Worm (Caenorhabditis elegans) whole organism, dauer: ENCODE measurements around the gene istr-1.

Experiments used
- unc-62 ChIP-seq: sonication (generic microtip); optimal IDR thresholded peaks from 2 replicates; lab custom pipeline; 2017; ENCODE audit warnings: missing biosample characterization, missing genetic modification reagents, missing genetic modification characterization

istr-1 gene

DNA sequence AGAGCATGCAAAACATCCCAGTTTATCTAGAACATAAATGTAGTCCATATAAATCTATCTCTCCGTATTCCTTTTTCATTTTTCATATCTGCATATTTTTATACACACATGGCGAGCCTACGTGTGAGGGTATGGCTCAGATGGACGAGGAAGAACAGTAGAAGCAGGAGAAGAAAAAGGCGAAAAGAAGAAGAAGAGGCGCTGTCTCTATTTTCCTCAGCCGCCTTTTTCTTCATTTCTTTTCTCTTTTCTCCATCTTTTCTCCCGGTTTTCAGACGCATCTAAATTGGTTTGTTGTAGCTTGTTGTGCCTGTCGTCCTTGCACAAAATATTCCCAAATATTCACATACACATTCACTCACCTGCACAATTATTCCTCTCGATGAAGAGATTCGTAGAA is 1.7 kb upstream of the istr-1 start, which contains the start of gene K10C8.4:
K10C8.4 (plus strand) TSS at position 301 of the 400 bp plus-strand sequence.
- TF ChIP-seq unc-62: no peak

- TF ChIP-seq unc-62: no peak
Measured at ce11 chrV:12696790-12697189, 868 bp upstream of the istr-1 start.

ce11 chrV:12701613-12702012 is 4.0 kb downstream of the istr-1 start:
- no peak for TF ChIP-seq unc-62

DNA sequence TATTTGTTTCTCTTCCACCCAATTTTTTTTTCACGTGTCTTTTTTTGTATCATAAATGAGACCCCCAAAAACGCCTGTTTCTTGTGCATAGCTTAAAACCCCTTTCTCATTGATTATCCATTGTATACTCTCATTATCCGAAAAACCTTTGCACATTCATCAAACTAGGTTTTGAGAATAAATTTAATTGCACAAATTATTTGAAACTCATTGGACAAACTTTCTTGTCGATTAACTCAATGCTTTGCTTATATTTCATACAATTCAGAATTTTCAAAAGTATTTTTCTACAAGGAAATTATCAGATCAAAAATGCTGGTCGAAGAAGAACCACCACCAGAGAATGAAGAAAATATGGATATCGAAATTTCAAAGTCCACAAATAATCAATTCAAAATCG is 6.4 kb downstream of the istr-1 start, which contains the start of gene R11D1.1:
R11D1.1 (plus strand) TSS at position 301 of the 400 bp plus-strand sequence.
- TF ChIP-seq unc-62: no peak

ce11 chrV:12706511-12706910 is 8.9 kb downstream of the istr-1 start:
- no peak for TF ChIP-seq unc-62

- no peak for TF ChIP-seq unc-62
Measured at ce11 chrV:12708305-12708704, 10.6 kb downstream of the istr-1 start, which contains the start of gene R11D1.2. R11D1.2 (plus strand) TSS chrV:12708605.

DNA sequence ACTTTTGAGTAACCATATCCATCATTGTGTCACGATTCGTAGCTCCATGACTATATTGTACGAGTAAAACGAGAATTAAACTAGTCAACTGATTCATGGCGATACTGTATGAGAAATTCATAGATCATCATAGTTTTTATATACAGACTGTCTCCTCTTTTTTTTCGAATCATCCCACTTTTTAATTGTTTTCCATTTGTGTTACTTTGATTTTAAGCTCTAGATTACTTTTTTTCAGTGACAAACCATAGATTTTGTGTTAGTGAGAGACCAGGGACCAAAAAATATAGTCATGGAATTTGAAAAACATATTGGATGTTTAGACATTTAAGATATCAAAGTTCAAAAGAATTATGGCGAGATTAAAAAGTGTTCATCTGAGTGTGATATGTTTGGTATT is 14.3 kb downstream of the istr-1 start, which contains the start of gene R11D1.3:
R11D1.3 (minus strand) TSS at position 101 of the 400 bp plus-strand sequence.
- no peak for TF ChIP-seq unc-62

- no peak for TF ChIP-seq unc-62
Measured at ce11 chrV:12714120-12714519, 16.5 kb downstream of the istr-1 start, which contains the start of gene R11D1.4. R11D1.4 (minus strand) TSS chrV:12714220.

DNA sequence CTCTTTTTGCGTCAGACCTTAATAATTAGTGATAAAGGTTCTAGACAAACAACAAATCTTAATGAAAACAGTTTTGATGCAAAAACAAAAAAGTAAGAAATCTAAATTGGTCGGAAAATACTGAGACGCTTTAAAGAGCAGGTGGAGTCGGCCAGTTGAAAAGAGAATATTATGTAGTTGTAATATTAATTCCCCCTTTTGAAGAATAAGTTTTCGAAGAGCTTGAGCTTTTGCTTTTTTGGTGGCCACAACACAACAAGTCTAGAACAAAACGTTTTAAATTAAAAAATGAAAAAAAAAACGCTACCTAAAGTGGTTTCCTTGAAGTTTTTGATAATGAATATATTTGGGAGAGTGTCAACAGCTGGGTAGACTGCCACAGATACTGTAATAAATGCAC is 18.8 kb downstream of the istr-1 start, which contains the start of gene str-178:
str-178 (minus strand) TSS at position 101 of the 400 bp plus-strand sequence.
- TF ChIP-seq unc-62: no peak

DNA sequence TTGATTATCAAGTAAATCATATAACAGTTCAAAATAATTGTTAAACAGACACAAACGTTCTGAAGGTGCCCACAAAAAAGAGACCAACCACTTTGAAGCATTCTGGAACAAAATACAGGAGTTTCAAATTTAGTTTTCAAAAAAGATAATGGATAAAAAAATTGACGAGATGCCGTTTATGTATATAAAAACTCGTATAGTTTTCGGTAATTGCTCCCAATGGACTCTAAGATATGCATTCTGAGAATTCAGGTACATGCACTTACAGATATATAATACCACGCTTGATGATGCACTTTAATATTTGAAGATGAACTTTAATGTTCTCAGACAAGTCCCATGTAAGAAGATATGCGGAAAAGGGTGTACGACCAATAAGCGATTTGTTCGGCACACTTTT is 21.0 kb downstream of the istr-1 start, which contains the start of gene str-181:
str-181 (minus strand) TSS at position 101 of the 400 bp plus-strand sequence.
- no peak for TF ChIP-seq unc-62

ce11 chrV:12719713-12720112 is 22.1 kb downstream of the istr-1 start, which contains the start of gene R11D1.7:
R11D1.7 (plus strand) TSS chrV:12720013.
- TF ChIP-seq unc-62: no peak

DNA sequence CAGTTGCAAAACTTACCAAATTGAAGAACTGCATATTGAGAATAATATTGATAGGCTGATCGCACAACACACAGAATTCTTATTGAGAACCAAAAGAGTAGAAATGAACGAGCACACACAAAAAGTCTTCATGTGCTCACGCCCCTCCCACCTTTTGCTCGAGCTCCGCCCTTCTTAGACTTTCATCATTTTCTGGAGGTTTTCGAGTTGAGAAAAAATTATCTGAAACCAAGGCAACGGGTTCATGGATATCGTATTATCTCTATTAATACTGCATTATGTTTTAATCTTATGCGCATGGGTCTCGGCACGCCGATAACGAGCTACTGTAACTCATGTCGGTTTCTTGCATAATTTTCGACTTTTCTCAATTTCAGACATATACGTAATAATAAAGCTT is 28.2 kb downstream of the istr-1 start, which contains the start of gene R11D1.12:
R11D1.12 (minus strand) TSS at position 101 of the 400 bp plus-strand sequence.
- no peak for TF ChIP-seq unc-62

ce11 chrV:12727104-12727637 is 29.5 kb downstream of the istr-1 start, which contains the start of gene R11D1.13:
R11D1.13 (plus strand) TSS chrV:12727154.
- no peak for TF ChIP-seq unc-62

- TF ChIP-seq unc-62: no peak
Measured at ce11 chrV:12728062-12728665, 30.5 kb downstream of the istr-1 start, which contains the start of the genes rpl-28 and mrpl-49. rpl-28 (minus strand) TSS chrV:12728112. mrpl-49 (plus strand) TSS chrV:12728631.

- no peak for TF ChIP-seq unc-62
Measured at ce11 chrV:12729220-12729619, 31.6 kb downstream of the istr-1 start, which contains the start of gene R11D1.10. R11D1.10 (plus strand) TSS chrV:12729520.

ce11 chrV:12732734-12733133 is 35.1 kb downstream of the istr-1 start:
- TF ChIP-seq unc-62: no peak

- no peak for TF ChIP-seq unc-62
Measured at ce11 chrV:12733465-12734248, 36.0 kb downstream of the istr-1 start, which contains the start of the genes dhs-21 and xbx-9. dhs-21 (minus strand) TSS chrV:12733645. xbx-9 (plus strand) TSS chrV:12734198.
